Worm (Caenorhabditis elegans) whole organism, L3 larva: ENCODE results near the gene Y60A3A.8.

Experiments used
- ama-1 ChIP-seq: fragments of 150-350 bp; optimal IDR thresholded peaks from 2 replicates; lab custom pipeline; 2018
- ceh-16 ChIP-seq: sonication (generic microtip); optimal IDR thresholded peaks from 2 replicates; lab custom pipeline; 2017; ENCODE audit warnings: missing biosample characterization, missing genetic modification characterization
- ceh-28 ChIP-seq: fragments of 150-350 bp; optimal IDR thresholded peaks from 2 replicates; lab custom pipeline; 2014; ENCODE audit warnings: missing biosample characterization, missing genetic modification reagents, missing genetic modification characterization
- daf-12 ChIP-seq: fragments of 150-350 bp; optimal IDR thresholded peaks from 2 replicates; lab custom pipeline; 2014; ENCODE audit warnings: missing biosample characterization, missing genetic modification reagents, missing genetic modification characterization
- egl-27 ChIP-seq: sonication (generic microtip); optimal IDR thresholded peaks from 4 replicates; lab custom pipeline; 2017; ENCODE audit warnings: missing biosample characterization, missing genetic modification reagents, missing genetic modification characterization
- egl-5 ChIP-seq: fragments of 150-350 bp; optimal IDR thresholded peaks from 2 replicates; lab custom pipeline; 2017; ENCODE audit warnings: missing biosample characterization, missing genetic modification reagents, missing genetic modification characterization, inconsistent platforms
- elt-2 ChIP-seq: sonication (generic microtip); optimal IDR thresholded peaks from 2 replicates; lab custom pipeline; 2016; ENCODE audit warnings: missing genetic modification reagents, mild to moderate bottlenecking, missing genetic modification characterization, missing compliant biosample characterization
- elt-3 ChIP-seq, 3 experiments: fragments of 150-350 bp in 1 of 3; sonication (generic microtip) in 2 of 3; optimal IDR thresholded peaks; 2 replicates in 2 of 3; 4 replicates in 1 of 3; lab custom pipeline; 2014 to 2017; ENCODE audit warnings: missing biosample characterization in 3 of 3, missing genetic modification characterization in 3 of 3
- fkh-10 ChIP-seq: sonication (generic microtip); optimal IDR thresholded peaks from 2 replicates; lab custom pipeline; 2017; ENCODE audit warnings: missing biosample characterization, missing genetic modification reagents, missing genetic modification characterization
- fos-1 ChIP-seq: fragments of 150-350 bp; optimal IDR thresholded peaks from 2 replicates; lab custom pipeline; 2014; ENCODE audit warnings: missing biosample characterization, missing genetic modification characterization
- hmg-11 ChIP-seq: sonication (generic microtip); optimal IDR thresholded peaks from 2 replicates; lab custom pipeline; 2016; ENCODE audit warnings: missing genetic modification characterization, missing compliant biosample characterization
- lin-15B ChIP-seq: fragments of 150-350 bp; optimal IDR thresholded peaks from 2 replicates; lab custom pipeline; 2014; ENCODE audit warnings: missing biosample characterization, missing genetic modification characterization
- lin-39 ChIP-seq: fragments of 150-350 bp; optimal IDR thresholded peaks from 2 replicates; lab custom pipeline; 2018; ENCODE audit warnings: missing biosample characterization, missing genetic modification reagents, missing genetic modification characterization
- lsy-12 ChIP-seq: sonication (generic microtip); optimal IDR thresholded peaks from 2 replicates; lab custom pipeline; 2016; ENCODE audit warnings: mild to moderate bottlenecking, missing genetic modification characterization, missing compliant biosample characterization
- mml-1 ChIP-seq: fragments of 150-350 bp; sonication (generic microtip); optimal IDR thresholded peaks from 3 replicates; lab custom pipeline; 2014; ENCODE audit warnings: missing biosample characterization, missing genetic modification characterization
- nfya-1 ChIP-seq: sonication (generic microtip); optimal IDR thresholded peaks from 2 replicates; lab custom pipeline; 2017; ENCODE audit warnings: missing genetic modification characterization, mild to moderate bottlenecking, missing compliant biosample characterization, antibody characterized with exemption, moderate library complexity; ENCODE audit not compliant: insufficient read depth
- nhr-12 ChIP-seq: fragments of 150-350 bp; optimal IDR thresholded peaks from 2 replicates; lab custom pipeline; 2014; ENCODE audit warnings: missing biosample characterization, missing genetic modification characterization
- nhr-23 ChIP-seq: fragments of 150-350 bp; optimal IDR thresholded peaks from 2 replicates; lab custom pipeline; 2014; ENCODE audit warnings: missing biosample characterization, missing genetic modification reagents, missing genetic modification characterization
- nhr-25 ChIP-seq: sonication (generic microtip); optimal IDR thresholded peaks from 2 replicates; lab custom pipeline; 2017; ENCODE audit warnings: missing biosample characterization, missing genetic modification characterization
- nhr-28 ChIP-seq: fragments of 150-350 bp; optimal IDR thresholded peaks from 2 replicates; lab custom pipeline; 2014; ENCODE audit warnings: missing biosample characterization, missing genetic modification characterization
- nhr-43 ChIP-seq: sonication (generic microtip); optimal IDR thresholded peaks from 2 replicates; lab custom pipeline; 2016; ENCODE audit warnings: mild to moderate bottlenecking, missing genetic modification characterization, missing compliant biosample characterization; ENCODE audit not compliant: poor library complexity, severe bottlenecking
- nhr-67 ChIP-seq: fragments of 150-350 bp; optimal IDR thresholded peaks from 2 replicates; lab custom pipeline; 2014; ENCODE audit warnings: missing biosample characterization, missing genetic modification characterization
- nhr-77 ChIP-seq: fragments of 150-350 bp; optimal IDR thresholded peaks from 2 replicates; lab custom pipeline; 2014; ENCODE audit warnings: missing biosample characterization, missing genetic modification characterization
- pha-4 ChIP-seq: fragments of 150-350 bp; optimal IDR thresholded peaks from 2 replicates; lab custom pipeline; 2014; ENCODE audit warnings: missing biosample characterization, missing genetic modification reagents, missing genetic modification characterization
- pqm-1 ChIP-seq: fragments of 150-350 bp; optimal IDR thresholded peaks from 2 replicates; lab custom pipeline; 2017; ENCODE audit warnings: missing biosample characterization, missing genetic modification characterization, inconsistent platforms
- skn-1 ChIP-seq: fragments of 150-350 bp; optimal IDR thresholded peaks from 2 replicates; lab custom pipeline; 2014; ENCODE audit warnings: missing biosample characterization, missing genetic modification characterization
- tbx-2 ChIP-seq: sonication (generic microtip); optimal IDR thresholded peaks from 2 replicates; lab custom pipeline; 2016; ENCODE audit warnings: mild to moderate bottlenecking, missing genetic modification characterization, missing compliant biosample characterization
- unc-39 ChIP-seq: sonication (generic microtip); optimal IDR thresholded peaks from 4 replicates; lab custom pipeline; 2017; ENCODE audit warnings: missing biosample characterization, missing genetic modification characterization
- unc-62 ChIP-seq: fragments of 150-350 bp; sonication (generic microtip); optimal IDR thresholded peaks from 4 replicates; lab custom pipeline; 2014; ENCODE audit warnings: missing biosample characterization, missing genetic modification reagents, missing genetic modification characterization
- zag-1 ChIP-seq: fragments of 150-350 bp; optimal IDR thresholded peaks from 2 replicates; lab custom pipeline; 2014; ENCODE audit warnings: missing biosample characterization, missing genetic modification characterization
- ztf-11 ChIP-seq: fragments of 150-350 bp; optimal IDR thresholded peaks from 2 replicates; lab custom pipeline; 2014; ENCODE audit warnings: missing biosample characterization, missing genetic modification characterization
- ztf-4 ChIP-seq: fragments of 150-350 bp; optimal IDR thresholded peaks from 2 replicates; lab custom pipeline; 2014; ENCODE audit warnings: missing biosample characterization, missing genetic modification characterization

Gene Y60A3A.8

ce11 chrV:19994665-19995064, 44.9 kb downstream of the Y60A3A.8 start:
- TF ChIP-seq elt-2 (tag; lab: Kevin White, UChicago) (peak; percentile 64), pqm-1 (tag; lab: Kevin White, UChicago) (peak; percentile 12), fkh-10 (GFP tag; lab: Kevin White, UChicago) (no peak), nhr-43 (tag; lab: Kevin White, UChicago) (no peak)

ce11 chrV:19997481-19997880, 47.7 kb downstream of the Y60A3A.8 start:
- no peak for TF ChIP-seq elt-3 (tag; optimal IDR thresholded peaks at IDR 0.05; lab: Kevin White, UChicago)
- TF ChIP-seq ztf-4 (tag; lab: Kevin White, UChicago), result no peak
- TF ChIP-seq nfya-1 (tag; lab: Kevin White, UChicago), result no peak
- TF ChIP-seq ceh-16 (tag; lab: Kevin White, UChicago), result no peak
- no peak for TF ChIP-seq nhr-67 (tag; lab: Kevin White, UChicago)
- TF ChIP-seq elt-2 (tag; lab: Kevin White, UChicago), result no peak
- TF ChIP-seq nhr-25 (tag; lab: Kevin White, UChicago), result no peak
- no peak for TF ChIP-seq unc-62 (GFP tag; lab: Kevin White, UChicago)
- TF ChIP-seq, all 47 proteins: peak for 0

ce11 chrV:19998203-19998836, 48.5 kb downstream of the Y60A3A.8 start:
- TF ChIP-seq nhr-12 (tag; lab: Kevin White, UChicago) (no peak), nhr-25 (tag; lab: Kevin White, UChicago) (no peak), ceh-28 (tag; lab: Kevin White, UChicago) (peak; percentile 78), fos-1 (tag; lab: Kevin White, UChicago) (no peak)
- TF ChIP-seq, all 47 proteins: peak for 1

- TF ChIP-seq fkh-10 (GFP tag; lab: Kevin White, UChicago), result no peak
- TF ChIP-seq zag-1, result no peak
- TF ChIP-seq nhr-67 (tag; lab: Kevin White, UChicago), result no peak
- no peak for TF ChIP-seq skn-1 (tag; lab: Kevin White, UChicago)
- TF ChIP-seq nhr-25 (tag; lab: Kevin White, UChicago), result no peak
- no peak for TF ChIP-seq daf-12 (tag; lab: Kevin White, UChicago)
- no peak for TF ChIP-seq nhr-23
- no peak for TF ChIP-seq nhr-28
- no peak for TF ChIP-seq lsy-12 (tag; lab: Kevin White, UChicago)
- no peak for TF ChIP-seq fos-1 (tag; lab: Kevin White, UChicago)
- TF ChIP-seq ztf-4 (tag; lab: Kevin White, UChicago), result no peak
- TF ChIP-seq mml-1 (tag; lab: Kevin White, UChicago), result no peak
- TF ChIP-seq ceh-16 (tag; lab: Kevin White, UChicago), result no peak
- TF ChIP-seq unc-39, result no peak
- TF ChIP-seq hmg-11 (tag; lab: Kevin White, UChicago), result no peak
- no peak for TF ChIP-seq pha-4 (tag; lab: Kevin White, UChicago)
- no peak for TF ChIP-seq ama-1 (lab: Kevin White, UChicago)
- no peak for TF ChIP-seq ztf-11
- no peak for TF ChIP-seq lin-15B
Observed at ce11 chrV:19999100-19999499, 49.3 kb downstream of the Y60A3A.8 start.

ce11 chrV:19999789-20000188, 50.0 kb downstream of the Y60A3A.8 start:
- no peak for TF ChIP-seq egl-5 (tag; lab: Kevin White, UChicago)
- no peak for TF ChIP-seq egl-27 (tag; lab: Kevin White, UChicago)
- no peak for TF ChIP-seq ztf-4 (tag; lab: Kevin White, UChicago)
- TF ChIP-seq nhr-12 (tag; lab: Kevin White, UChicago), result no peak
- no peak for TF ChIP-seq unc-39
- no peak for TF ChIP-seq pha-4 (tag; lab: Kevin White, UChicago)
- TF ChIP-seq fkh-10 (GFP tag; lab: Kevin White, UChicago), result no peak
- TF ChIP-seq nhr-77, result no peak
- no peak for TF ChIP-seq lin-39 (tag; lab: Kevin White, UChicago)
- no peak for TF ChIP-seq tbx-2 (tag; lab: Kevin White, UChicago)
